Worm (Caenorhabditis elegans) whole organism, young adult: ENCODE results near the gene kin-19.

Source experiments
- Y95B8A.8 ChIP-seq: fragments of 200-800 bp; sonication (Bioruptor generic); IDR thresholded peaks from 2 replicates; pipeline ENCODE4 v1.3.6; 2022; ENCODE audit warnings: missing genetic modification reagents, missing genetic modification characterization, missing compliant biosample characterization
- ama-1 ChIP-seq, 3 experiments: fragments of 150-350 bp in 1 of 3; sonication (generic microtip) in 2 of 3; optimal IDR thresholded peaks; 2 replicates each; lab custom pipeline; 2014 to 2018; ENCODE audit warnings: missing biosample characterization in 2 of 3, missing genetic modification characterization in 2 of 3, missing genetic modification reagents in 2 of 3
- attf-3 ChIP-seq: fragments of 200-800 bp; sonication (Bioruptor generic); conservative IDR thresholded peaks from 2 replicates; pipeline ENCODE4 v1.3.6; 2022; ENCODE audit warnings: missing genetic modification reagents, missing genetic modification characterization, missing compliant biosample characterization
- ceh-100 ChIP-seq: fragments of 200-800 bp; sonication (Bioruptor generic); IDR thresholded peaks from 2 replicates; pipeline ENCODE4 v1.3.6; 2022; ENCODE audit warnings: missing genetic modification reagents, missing genetic modification characterization, missing compliant biosample characterization
- die-1 ChIP-seq: sonication (generic microtip); optimal IDR thresholded peaks from 2 replicates; lab custom pipeline; 2016; ENCODE audit warnings: missing genotype, mild to moderate bottlenecking, missing genetic modification characterization, missing compliant biosample characterization
- let-526 ChIP-seq: fragments of 200-800 bp; sonication (Bioruptor generic); IDR thresholded peaks from 2 replicates; pipeline ENCODE4 v1.3.6; 2022; ENCODE audit warnings: missing genetic modification reagents, missing genetic modification characterization, missing compliant biosample characterization
- lin-40 ChIP-seq: sonication (generic microtip); optimal IDR thresholded peaks from 2 replicates; lab custom pipeline; 2016; ENCODE audit warnings: missing genetic modification characterization, mild to moderate bottlenecking, missing compliant biosample characterization, missing genotype, missing genetic modification reagents
- unc-130 ChIP-seq: sonication (generic microtip); optimal IDR thresholded peaks from 2 replicates; lab custom pipeline; 2016; ENCODE audit warnings: missing genetic modification reagents, missing genetic modification characterization, missing compliant biosample characterization
- ztf-25 ChIP-seq: fragments of 200-800 bp; sonication (Bioruptor generic); IDR thresholded peaks from 2 replicates; pipeline ENCODE4 v1.3.6; 2022; ENCODE audit warnings: missing genetic modification reagents, missing genetic modification characterization, missing compliant biosample characterization

DNA sequence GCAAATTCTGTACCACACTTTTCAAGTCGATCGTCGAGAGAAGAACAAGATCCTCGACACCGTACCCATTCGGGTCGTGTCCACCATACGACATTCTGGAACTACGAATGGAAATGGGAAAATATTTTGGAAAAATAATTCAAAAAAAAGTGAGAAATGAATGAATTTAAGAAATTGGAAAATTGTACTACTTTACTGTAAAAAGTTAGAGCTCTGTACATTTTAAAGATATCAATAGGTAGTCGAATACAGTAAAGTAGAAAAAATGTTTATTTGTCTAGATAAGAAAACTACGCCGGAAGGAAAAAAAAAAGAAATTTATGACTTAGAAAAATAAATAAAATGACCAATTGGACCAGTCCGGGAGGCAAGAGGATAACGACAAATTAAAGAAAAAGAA, 49.7 kb downstream of the kin-19 start, which contains the start of gene hum-5:
- TF ChIP-seq ama-1 (optimal IDR thresholded peaks at IDR 0.05; lab: Kevin White, UChicago): no peak
- no peak for TF ChIP-seq ama-1 (GFP tag; optimal IDR thresholded peaks at IDR 0.05; lab: Kevin White, UChicago)
- no peak for TF ChIP-seq let-526
- TF ChIP-seq Y95B8A.8: no peak
- TF ChIP-seq ceh-100 (GFP tag; lab: Robert Waterston, UW): no peak
- TF ChIP-seq die-1: no peak
- no peak for TF ChIP-seq attf-3 (GFP tag; lab: Robert Waterston, UW)
- TF ChIP-seq lin-40: no peak
- TF ChIP-seq unc-130 (GFP tag; lab: Kevin White, UChicago): no peak
- TF ChIP-seq ztf-25: no peak
